Worm (Caenorhabditis elegans) whole organism, early embryonic: ENCODE results near the gene prp-39.

Experiments used
- ets-7 ChIP-seq: sonication (generic microtip); optimal IDR thresholded peaks from 2 replicates; lab custom pipeline; 2016; ENCODE audit warnings: missing genotype, missing genetic modification characterization, missing compliant biosample characterization
- flt-1 ChIP-seq: fragments of 200-800 bp; sonication (Bioruptor generic); IDR thresholded peaks from 2 replicates; pipeline ENCODE4 v1.3.6; 2022; ENCODE audit warnings: missing genetic modification characterization, missing compliant biosample characterization

DNA sequence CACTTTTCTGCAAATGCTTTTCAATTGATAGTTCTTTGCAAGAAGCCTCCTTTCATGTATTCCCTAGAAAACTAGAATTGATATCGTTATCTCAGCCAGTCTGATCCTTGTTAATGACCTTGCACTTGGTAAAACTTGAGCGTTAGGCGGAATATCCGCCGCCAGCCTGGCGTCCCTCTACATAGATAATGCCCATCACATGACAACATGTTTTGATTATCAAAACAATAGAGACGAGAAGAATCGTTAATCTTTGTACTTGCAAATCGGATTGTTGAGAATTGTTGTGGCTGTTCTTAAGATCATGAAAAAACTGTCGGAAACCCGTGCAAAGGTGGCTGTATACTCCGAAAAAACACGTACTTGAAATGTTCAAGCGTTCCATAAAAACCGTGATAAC, 11.2 kb upstream of the prp-39 start:
- TF ChIP-seq ets-7 (tag; lab: Kevin White, UChicago) (no peak), flt-1 (GFP tag; lab: Robert Waterston, UW) (no peak)
